Fruit fly (Drosophila melanogaster) whole organism, larva: ENCODE measurements around the gene CG31998.

Experiments
- noc ChIP-seq: fragments of 200-800 bp; sonication (Bioruptor generic); optimal IDR thresholded peaks from 3 replicates; lab custom pipeline; 2019; ENCODE audit warnings: missing biosample characterization, mild to moderate bottlenecking, missing genetic modification characterization, moderate library complexity

CG31998 gene

dm6 chr4:205671-206252, at the start of gene CG31998:
CG31998 (minus strand) TSS chr4:205945.
- TF ChIP-seq noc (tag; lab: Kevin White, UChicago) = no peak

DNA sequence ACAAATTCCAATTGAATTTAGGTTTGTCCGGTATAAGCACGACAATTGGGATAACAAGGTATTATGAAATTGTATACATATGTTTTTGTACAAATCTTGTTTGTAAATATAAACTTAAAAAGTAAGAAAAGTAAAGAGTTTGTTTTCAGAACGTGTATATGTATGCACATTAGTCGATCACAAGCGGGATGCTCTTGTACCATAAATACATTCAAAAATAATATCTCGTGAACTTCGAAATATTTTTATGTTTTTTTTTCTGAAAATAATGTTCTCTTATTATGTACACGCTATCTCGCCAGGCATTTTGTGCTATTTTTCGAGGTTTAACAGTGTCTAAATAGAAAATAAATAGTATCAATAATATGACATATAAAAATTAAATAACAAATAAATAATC, 49.0 kb upstream of the CG31998 start, which contains the start of gene RhoGAP102A:
Gene RhoGAP102A (plus strand): TSS at position 301 of the 400 bp plus-strand sequence.
- TF ChIP-seq noc (tag; lab: Kevin White, UChicago) = no peak

DNA sequence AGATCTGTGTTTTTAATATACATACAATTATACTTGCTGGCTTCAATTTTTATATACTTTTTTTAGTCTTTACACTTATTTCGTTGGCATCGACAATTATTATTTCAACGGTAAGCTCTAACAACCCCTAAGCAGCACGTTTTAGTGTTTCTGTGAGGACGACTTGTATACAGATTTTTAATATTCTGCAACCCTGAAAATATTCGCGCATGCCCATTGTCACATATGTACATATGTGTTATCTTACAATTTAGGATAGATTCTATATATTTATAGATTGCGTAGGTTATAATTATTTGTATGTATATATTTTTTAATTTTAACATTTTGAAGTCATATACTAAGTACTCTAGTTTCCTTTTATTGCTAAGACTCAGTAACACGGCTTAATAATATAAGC, 47.4 kb upstream of the CG31998 start, which contains the start of gene dpr7:
Gene dpr7 (minus strand): TSS at position 154 of the 400 bp plus-strand sequence.
- no peak for TF ChIP-seq noc (tag; lab: Kevin White, UChicago)

- TF ChIP-seq noc (tag; lab: Kevin White, UChicago) = no peak
Observed at dm6 chr4:240850-241249, 35.1 kb upstream of the CG31998 start.

DNA sequence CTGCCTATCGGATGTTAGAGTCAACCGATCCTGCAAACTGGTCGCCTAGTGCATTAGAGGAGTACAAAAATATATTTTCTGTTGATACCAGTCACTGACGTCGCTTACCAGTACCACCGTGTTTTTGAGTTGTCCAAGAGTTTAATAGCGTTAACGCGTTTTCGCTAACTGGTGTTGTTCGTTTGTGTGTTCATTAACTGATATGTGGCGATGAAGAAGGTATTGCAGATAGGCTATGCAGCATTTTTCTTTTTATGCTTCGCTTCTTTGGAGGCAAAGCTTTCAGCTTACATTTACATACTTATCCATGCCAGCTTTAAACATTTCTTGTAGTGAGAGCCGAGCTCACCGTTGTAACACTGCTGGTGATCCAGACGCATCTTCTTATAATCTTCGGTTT, 32.7 kb upstream of the CG31998 start:
- no peak for TF ChIP-seq noc (tag; lab: Kevin White, UChicago)

dm6 chr4:231185-231584, 25.4 kb upstream of the CG31998 start:
- TF ChIP-seq noc (tag; lab: Kevin White, UChicago) = no peak

dm6 chr4:230430-230829, 24.7 kb upstream of the CG31998 start, which contains the start of gene CG1674:
CG1674 (plus strand) TSS chr4:230730.
- no peak for TF ChIP-seq noc (tag; lab: Kevin White, UChicago)

- TF ChIP-seq noc (tag; lab: Kevin White, UChicago) = no peak
Observed at dm6 chr4:227648-228047, 21.9 kb upstream of the CG31998 start, which contains the start of the genes CG31999 and yellow-h. CG31999 (minus strand) TSS chr4:227748. yellow-h (plus strand) TSS chr4:227922.

dm6 chr4:226751-227150, 21.0 kb upstream of the CG31998 start:
- no peak for TF ChIP-seq noc (tag; lab: Kevin White, UChicago)

dm6 chr4:225824-226223, 20.1 kb upstream of the CG31998 start:
- TF ChIP-seq noc (tag; lab: Kevin White, UChicago) = no peak

DNA sequence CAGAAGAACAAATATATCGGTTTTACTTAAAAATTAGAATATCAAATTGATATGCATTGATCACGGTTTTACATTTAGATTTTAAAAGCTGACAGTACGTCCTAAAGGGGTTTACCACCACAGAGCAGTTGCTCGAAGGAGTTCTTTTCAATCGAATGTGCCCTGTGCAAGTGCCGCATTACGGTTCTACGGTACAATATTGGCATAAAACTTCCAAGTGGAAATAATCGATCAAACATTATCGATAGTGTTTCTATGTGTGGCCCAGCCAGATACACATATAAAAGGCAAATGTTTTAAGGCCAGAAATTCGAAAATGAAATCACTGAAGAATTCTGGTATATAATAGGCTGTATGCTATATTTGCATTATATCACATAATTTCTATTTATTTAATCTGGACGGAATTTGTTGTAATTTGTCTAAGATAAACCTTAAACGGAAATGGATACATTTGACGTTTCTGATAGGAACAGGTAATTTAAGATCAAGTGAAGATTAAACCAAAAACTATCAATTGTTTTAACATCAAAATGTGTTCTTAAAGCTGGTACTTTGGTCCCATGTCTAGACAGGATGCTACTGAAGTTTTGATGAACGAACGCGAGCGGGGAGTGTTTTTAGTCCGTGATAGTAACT, 4.4 kb upstream of the CG31998 start, which contains the start of gene Crk:
Gene Crk (plus strand): TSS at position 214 of the 639 bp plus-strand sequence.
- no peak for TF ChIP-seq noc (tag; lab: Kevin White, UChicago)

DNA sequence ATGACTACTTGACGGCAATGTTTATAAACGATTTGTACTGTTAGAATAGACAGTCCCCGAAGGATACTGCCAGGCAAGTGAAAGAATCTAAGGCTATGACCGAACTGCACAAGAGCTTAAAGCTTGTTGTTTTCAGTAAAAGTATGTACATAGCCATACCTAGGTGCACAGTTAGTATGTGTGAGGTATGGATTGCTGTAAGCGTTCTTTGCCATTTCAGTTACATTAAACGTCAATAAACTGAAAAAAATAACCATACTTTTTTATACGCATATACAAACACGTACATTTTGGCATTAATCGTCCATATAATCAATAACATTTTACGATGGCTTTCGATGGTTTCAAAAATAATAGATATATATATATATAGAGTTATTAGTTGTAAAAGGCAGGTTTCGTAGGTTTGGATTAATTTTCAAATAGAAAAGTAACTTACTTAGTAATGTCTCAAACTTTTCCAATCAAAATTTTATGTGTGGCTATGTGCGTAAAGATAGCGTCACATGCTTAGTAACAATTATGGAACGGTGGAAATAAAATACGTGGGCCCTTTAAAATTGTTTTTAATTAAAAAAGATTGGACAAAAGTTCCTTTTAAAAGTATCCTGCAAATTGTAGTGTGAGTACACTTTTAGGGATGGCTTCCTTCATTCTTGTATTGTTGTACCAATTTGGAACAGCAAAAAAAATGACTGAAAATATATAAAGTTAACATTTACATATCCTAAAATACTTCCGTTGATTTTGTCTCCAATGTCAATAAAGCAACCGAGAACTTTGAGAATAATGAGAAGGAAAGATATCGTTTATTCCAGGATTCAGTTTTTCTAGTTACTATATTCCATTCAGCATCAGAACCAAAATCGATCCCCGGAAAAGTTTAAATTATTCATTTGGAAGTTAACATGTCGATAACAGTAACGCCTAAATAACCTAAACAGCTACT, 12.1 kb downstream of the CG31998 start, which contains the start of gene Abcd1:
Gene Abcd1 (minus strand): TSS at position 444 of the 949 bp plus-strand sequence.
- no peak for TF ChIP-seq noc (tag; lab: Kevin White, UChicago)

DNA sequence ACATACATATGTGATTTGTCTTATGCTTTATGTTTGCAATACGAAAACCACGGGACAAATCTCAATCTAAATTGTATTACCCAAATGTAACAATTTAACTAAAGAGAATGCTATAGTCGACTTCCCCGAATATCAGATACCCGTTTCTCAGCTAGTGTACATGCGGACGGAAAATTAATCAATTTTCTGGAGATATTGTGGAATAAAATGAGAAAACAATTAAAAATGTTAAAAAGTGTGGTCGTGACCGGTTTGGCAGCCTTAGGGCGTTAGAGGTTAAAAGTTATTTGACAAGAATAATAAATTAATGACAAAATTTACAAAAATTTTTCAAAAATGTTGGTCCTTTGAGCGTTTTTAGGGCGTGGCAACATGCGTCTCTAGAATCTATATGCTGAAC, 13.2 kb downstream of the CG31998 start:
- no peak for TF ChIP-seq noc (tag; lab: Kevin White, UChicago)

DNA sequence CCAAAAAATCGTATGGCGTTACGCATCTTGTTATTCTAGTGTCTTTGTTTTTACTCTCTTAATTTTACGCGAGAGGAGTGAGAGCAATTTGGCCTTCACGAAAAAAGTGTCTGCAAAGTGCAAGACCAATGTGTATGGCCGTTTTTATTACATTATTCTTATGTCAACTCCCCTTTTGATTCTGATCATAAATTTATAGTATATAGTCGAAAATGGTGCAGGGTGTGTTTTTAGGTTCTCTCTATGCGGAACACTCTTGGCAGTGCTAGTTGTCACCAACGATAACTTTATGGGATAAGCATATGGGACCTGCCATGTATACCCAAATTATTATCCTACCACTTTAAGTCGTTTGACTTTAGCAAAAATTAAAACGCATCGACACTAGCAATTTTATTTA, 22.1 kb downstream of the CG31998 start:
- TF ChIP-seq noc (tag; lab: Kevin White, UChicago) = no peak

DNA sequence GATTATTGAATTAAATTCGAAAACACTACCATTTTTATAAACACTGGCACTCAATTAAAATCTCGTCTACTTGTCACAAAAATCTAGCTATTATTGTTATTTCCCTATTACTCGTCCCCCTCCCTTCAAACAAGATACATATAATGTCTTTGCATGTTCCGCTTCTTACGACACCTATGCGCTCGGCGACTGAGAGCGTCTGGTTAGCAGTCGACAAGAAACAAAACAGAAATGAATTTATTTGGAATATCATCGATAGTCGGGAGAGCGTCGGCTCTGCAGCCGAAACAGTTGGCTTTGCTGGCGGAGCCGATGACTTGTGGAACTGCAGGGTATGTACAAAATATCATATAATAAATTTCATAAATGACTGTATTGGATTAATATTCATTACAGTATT, 24.1 kb downstream of the CG31998 start:
- TF ChIP-seq noc (tag; lab: Kevin White, UChicago) = no peak

DNA sequence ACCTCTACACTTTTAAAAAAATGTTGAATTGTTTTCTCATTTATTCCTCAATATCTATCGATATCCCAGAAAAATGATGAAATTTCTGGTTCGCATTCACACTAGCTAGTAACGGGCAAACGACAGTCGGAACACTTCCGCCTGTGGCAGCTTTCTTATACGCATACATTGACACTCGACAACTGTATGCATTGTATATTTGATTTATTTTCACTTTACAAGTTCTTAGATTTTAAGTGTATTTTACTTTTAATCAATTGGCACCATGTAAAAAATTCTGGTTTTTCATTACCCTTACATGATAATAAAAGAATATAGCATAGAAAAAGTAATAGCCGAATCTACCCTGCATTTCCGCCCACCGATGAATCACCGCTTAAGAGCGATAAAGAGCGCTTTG, 25.0 kb downstream of the CG31998 start:
- TF ChIP-seq noc (tag; lab: Kevin White, UChicago) = no peak
